Worm (Caenorhabditis elegans) whole organism, L4/young adult: ENCODE results near the gene F13D11.4.

Source experiments
- W03F9.2 ChIP-seq: fragments of 150-350 bp; optimal IDR thresholded peaks from 2 replicates; lab custom pipeline; 2014; ENCODE audit warnings: missing biosample characterization, missing genetic modification characterization
- dao-5 ChIP-seq: sonication (generic microtip); optimal IDR thresholded peaks from 2 replicates; lab custom pipeline; 2016; ENCODE audit warnings: missing genotype, missing genetic modification characterization, moderate library complexity, missing compliant biosample characterization
- him-1 ChIP-seq: sonication (generic microtip); optimal IDR thresholded peaks from 2 replicates; lab custom pipeline; 2016; ENCODE audit warnings: missing genotype, missing genetic modification reagents, missing genetic modification characterization, missing compliant biosample characterization

DNA sequence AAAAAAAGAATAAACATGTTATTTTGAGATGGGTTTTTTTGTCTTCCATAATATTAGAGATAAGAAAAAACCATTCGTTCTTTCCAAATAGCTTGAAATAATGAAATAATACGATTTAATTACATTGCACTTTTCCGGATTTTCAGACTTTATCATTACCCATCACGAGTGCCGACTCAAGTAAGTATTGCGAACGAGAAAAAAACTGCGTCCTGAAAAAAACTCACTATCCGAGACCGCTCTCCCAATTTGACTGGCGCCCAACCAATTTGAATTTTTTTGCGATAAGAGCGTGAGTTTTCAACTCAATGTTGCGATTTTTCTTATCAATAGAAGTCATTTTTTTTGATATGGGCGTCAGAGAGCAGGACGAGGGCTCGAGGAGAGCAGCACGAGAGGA is 21.6 kb downstream of the F13D11.4 start:
- no peak for TF ChIP-seq him-1 (tag; lab: Kevin White, UChicago)
- no peak for TF ChIP-seq dao-5 (tag; lab: Kevin White, UChicago)
- TF ChIP-seq W03F9.2 (tag; lab: Kevin White, UChicago): no peak
